Worm (Caenorhabditis elegans) whole organism, L4 larva: ENCODE measurements around the gene jhdm-1.

ENCODE experiments used
- F10B5.3 ChIP-seq: sonication (generic microtip); optimal IDR thresholded peaks from 2 replicates; lab custom pipeline; 2016; ENCODE audit warnings: mild to moderate bottlenecking, missing genetic modification characterization, missing compliant biosample characterization
- F37D6.2 ChIP-seq: sonication (generic microtip); optimal IDR thresholded peaks from 2 replicates; lab custom pipeline; 2016; ENCODE audit warnings: mild to moderate bottlenecking, missing genetic modification characterization, missing compliant biosample characterization
- Y105C5A.15 ChIP-seq: fragments of 200-800 bp; sonication (Bioruptor generic); IDR thresholded peaks from 2 replicates; pipeline ENCODE4 v1.3.6; 2022; ENCODE audit warnings: missing genetic modification characterization, missing compliant biosample characterization
- Y75B8A.6 ChIP-seq: fragments of 200-800 bp; sonication (Bioruptor generic); IDR thresholded peaks from 2 replicates; pipeline ENCODE4 v1.3.6; 2022; ENCODE audit warnings: missing genetic modification reagents, missing genetic modification characterization, missing compliant biosample characterization
- aha-1 ChIP-seq: fragments of 150-350 bp; peaks from one replicate; lab custom pipeline; 2014; ENCODE audit warnings: missing biosample characterization, missing genetic modification characterization
- ama-1 ChIP-seq: fragments of 150-350 bp; optimal IDR thresholded peaks from 2 replicates; lab custom pipeline; 2014; ENCODE audit warnings: inconsistent platforms, mixed read lengths
- arid-1 ChIP-seq: fragments of 200-800 bp; sonication (Bioruptor generic); conservative IDR thresholded peaks from 2 replicates; pipeline ENCODE4 v1.3.6; 2022; ENCODE audit warnings: missing genetic modification reagents, missing genetic modification characterization, missing compliant biosample characterization
- ceh-20 ChIP-seq: fragments of 200-800 bp; sonication (Bioruptor generic); IDR thresholded peaks from 2 replicates; pipeline ENCODE4 v1.3.6; 2022; ENCODE audit warnings: missing genetic modification reagents, missing genetic modification characterization, missing compliant biosample characterization
- ceh-32 ChIP-seq: sonication (generic microtip); optimal IDR thresholded peaks from 2 replicates; lab custom pipeline; 2016; ENCODE audit warnings: mild to moderate bottlenecking, missing genetic modification characterization, missing compliant biosample characterization; ENCODE audit not compliant: poor library complexity
- cey-2 ChIP-seq: sonication (generic microtip); optimal IDR thresholded peaks from 3 replicates; lab custom pipeline; 2017; ENCODE audit warnings: missing genetic modification characterization, mild to moderate bottlenecking, missing compliant biosample characterization, antibody characterized with exemption, borderline replicate concordance; ENCODE audit not compliant: insufficient read depth
- daf-12 ChIP-seq: fragments of 150-350 bp; optimal IDR thresholded peaks from 2 replicates; lab custom pipeline; 2014; ENCODE audit warnings: missing biosample characterization, missing genetic modification reagents, missing genetic modification characterization
- daf-8 ChIP-seq: fragments of 200-800 bp; sonication (Bioruptor generic); IDR thresholded peaks from 2 replicates; pipeline ENCODE4 v1.3.6; 2022; ENCODE audit warnings: missing genetic modification characterization, missing compliant biosample characterization
- dmd-8 ChIP-seq: fragments of 200-800 bp; sonication (Bioruptor generic); IDR thresholded peaks from 2 replicates; pipeline ENCODE4 v1.3.6; 2022; ENCODE audit warnings: missing genetic modification characterization, missing compliant biosample characterization
- duxl-1 ChIP-seq: sonication (generic microtip); optimal IDR thresholded peaks from 2 replicates; lab custom pipeline; 2016; ENCODE audit warnings: mild to moderate bottlenecking, missing genetic modification characterization, moderate library complexity, missing compliant biosample characterization; ENCODE audit not compliant: poor library complexity
- dve-1 ChIP-seq: sonication (generic microtip); optimal IDR thresholded peaks from 2 replicates; lab custom pipeline; 2017; ENCODE audit warnings: antibody characterized with exemption, mild to moderate bottlenecking, missing genetic modification characterization, missing compliant biosample characterization; ENCODE audit not compliant: insufficient read depth
- egl-27 ChIP-seq: sonication (generic microtip); optimal IDR thresholded peaks from 3 replicates; lab custom pipeline; 2017; ENCODE audit warnings: missing biosample characterization, missing genetic modification reagents, missing genetic modification characterization
- egl-43 ChIP-seq: fragments of 200-800 bp; sonication (Bioruptor generic); IDR thresholded peaks from 2 replicates; pipeline ENCODE4 v1.3.6; 2022; ENCODE audit warnings: missing genetic modification reagents, missing genetic modification characterization, missing compliant biosample characterization
- fkh-10 ChIP-seq: fragments of 150-350 bp; optimal IDR thresholded peaks from 2 replicates; lab custom pipeline; 2014; ENCODE audit warnings: missing biosample characterization, missing genetic modification reagents, missing genetic modification characterization
- hlh-11 ChIP-seq: fragments of 200-800 bp; sonication (Bioruptor generic); optimal IDR thresholded peaks from 2 replicates; lab custom pipeline; 2018; ENCODE audit warnings: mild to moderate bottlenecking, missing genetic modification characterization, missing compliant biosample characterization
- hlh-30 ChIP-seq: sonication (generic microtip); optimal IDR thresholded peaks from 2 replicates; lab custom pipeline; 2017; ENCODE audit warnings: antibody characterized with exemption, mild to moderate bottlenecking, missing genetic modification characterization, missing compliant biosample characterization; ENCODE audit not compliant: insufficient read depth
- lim-7 ChIP-seq: fragments of 200-800 bp; sonication (Bioruptor generic); IDR thresholded peaks from 2 replicates; pipeline ENCODE4 v1.3.6; 2022; ENCODE audit warnings: missing genetic modification characterization, missing compliant biosample characterization
- lin-13 ChIP-seq: fragments of 150-350 bp; optimal IDR thresholded peaks from 2 replicates; lab custom pipeline; 2014; ENCODE audit warnings: missing biosample characterization, missing genetic modification reagents, missing genetic modification characterization
- lin-38 ChIP-seq: fragments of 200-800 bp; sonication (Bioruptor generic); IDR thresholded peaks from 2 replicates; pipeline ENCODE4 v1.3.6; 2022; ENCODE audit warnings: missing genetic modification reagents, missing genetic modification characterization, missing compliant biosample characterization
- lin-39 ChIP-seq: fragments of 150-350 bp; optimal IDR thresholded peaks from 2 replicates; lab custom pipeline; 2014; ENCODE audit warnings: missing biosample characterization, missing genetic modification reagents, missing genetic modification characterization
- lir-3 ChIP-seq: sonication (generic microtip); optimal IDR thresholded peaks from 2 replicates; lab custom pipeline; 2016; ENCODE audit warnings: mild to moderate bottlenecking, missing genetic modification characterization, missing compliant biosample characterization
- lsy-2 ChIP-seq, 2 experiments: fragments of 150-350 bp in 1 of 2; sonication (generic microtip) in 1 of 2; optimal IDR thresholded peaks; 2 replicates each; lab custom pipeline; 2014 to 2017; ENCODE audit warnings: missing biosample characterization in 2 of 2, missing genetic modification characterization in 2 of 2
- madf-5 ChIP-seq, 2 experiments: fragments of 200-800 bp; sonication (Bioruptor generic); IDR thresholded peaks; 2 replicates each; pipeline ENCODE4 v1.3.6; 2022; ENCODE audit warnings: missing compliant biosample characterization in 2 of 2, missing genetic modification characterization in 2 of 2
- madf-9 ChIP-seq: fragments of 200-800 bp; sonication (Bioruptor generic); conservative IDR thresholded peaks from 2 replicates; pipeline ENCODE4 v1.3.6; 2022; ENCODE audit warnings: missing genetic modification reagents, missing genetic modification characterization, missing compliant biosample characterization
- mep-1 ChIP-seq: fragments of 150-350 bp; sonication (generic microtip); optimal IDR thresholded peaks from 3 replicates; lab custom pipeline; 2014; ENCODE audit warnings: missing biosample characterization, missing genetic modification characterization
- mxl-2 ChIP-seq: fragments of 200-800 bp; sonication (Bioruptor generic); conservative IDR thresholded peaks from 2 replicates; pipeline ENCODE4 v1.3.6; 2022; ENCODE audit warnings: missing genetic modification reagents, missing genetic modification characterization, missing compliant biosample characterization
- nhr-102 ChIP-seq: sonication (generic microtip); optimal IDR thresholded peaks from 2 replicates; lab custom pipeline; 2016; ENCODE audit warnings: mild to moderate bottlenecking, missing genetic modification characterization, moderate library complexity, missing compliant biosample characterization
- nhr-25 ChIP-seq: sonication (generic microtip); optimal IDR thresholded peaks from 2 replicates; lab custom pipeline; 2017; ENCODE audit warnings: missing genetic modification characterization, mild to moderate bottlenecking, missing compliant biosample characterization, antibody characterized with exemption, moderate library complexity, borderline replicate concordance; ENCODE audit not compliant: insufficient read depth
- nhr-28 ChIP-seq: fragments of 150-350 bp; optimal IDR thresholded peaks from 2 replicates; lab custom pipeline; 2014; ENCODE audit warnings: missing biosample characterization, missing genetic modification characterization
- nhr-42 ChIP-seq: fragments of 200-800 bp; sonication (Bioruptor generic); IDR thresholded peaks from 2 replicates; pipeline ENCODE4 v1.3.6; 2022; ENCODE audit warnings: missing genetic modification characterization, missing compliant biosample characterization
- nhr-6 ChIP-seq: fragments of 150-350 bp; optimal IDR thresholded peaks from 2 replicates; lab custom pipeline; 2014; ENCODE audit warnings: missing biosample characterization, missing genetic modification characterization
- nhr-77 ChIP-seq: fragments of 150-350 bp; optimal IDR thresholded peaks from 2 replicates; lab custom pipeline; 2014; ENCODE audit warnings: missing biosample characterization, missing genetic modification characterization
- pha-4 ChIP-seq, 2 experiments: fragments of 150-350 bp in 1 of 2; fragments of 200-800 bp in 1 of 2; sonication (Bioruptor generic) in 1 of 2; IDR thresholded peaks in 1 of 2; optimal IDR thresholded peaks in 1 of 2; 2 replicates each; pipeline versions ENCODE4 v1.3.6 to Lab custom; 2014 to 2022; ENCODE audit warnings: missing genetic modification characterization in 2 of 2, missing genetic modification reagents in 2 of 2, missing biosample characterization in 1 of 2, missing compliant biosample characterization in 1 of 2
- php-3 ChIP-seq: fragments of 200-800 bp; sonication (Bioruptor generic); IDR thresholded peaks from 2 replicates; pipeline ENCODE4 v1.3.6; 2022; ENCODE audit warnings: missing genetic modification reagents, missing genetic modification characterization, missing compliant biosample characterization
- saeg-2 ChIP-seq: fragments of 200-800 bp; sonication (Bioruptor generic); IDR thresholded peaks from 2 replicates; pipeline ENCODE4 v1.3.6; 2022; ENCODE audit warnings: missing genetic modification reagents, missing genetic modification characterization, missing compliant biosample characterization
- skn-1 ChIP-seq: fragments of 150-350 bp; optimal IDR thresholded peaks from 2 replicates; lab custom pipeline; 2014; ENCODE audit warnings: missing biosample characterization, missing genetic modification characterization
- snpc-1.2 ChIP-seq: fragments of 200-800 bp; sonication (Bioruptor generic); IDR thresholded peaks from 2 replicates; pipeline ENCODE4 v1.3.6; 2022; ENCODE audit warnings: missing genetic modification reagents, missing genetic modification characterization, missing compliant biosample characterization
- spr-1 ChIP-seq: sonication (generic microtip); optimal IDR thresholded peaks from 2 replicates; lab custom pipeline; 2016; ENCODE audit warnings: mild to moderate bottlenecking, missing genetic modification characterization, missing compliant biosample characterization
- unc-130 ChIP-seq: sonication (generic microtip); optimal IDR thresholded peaks from 2 replicates; lab custom pipeline; 2016; ENCODE audit warnings: missing genetic modification reagents, missing genetic modification characterization, missing compliant biosample characterization
- unc-62 ChIP-seq, 3 experiments: fragments of 150-350 bp in 1 of 3; sonication (generic microtip); optimal IDR thresholded peaks in 2 of 3; peaks in 1 of 3; 1 replicate in 1 of 3; 2 replicates in 2 of 3; lab custom pipeline; 2014 to 2017; ENCODE audit warnings: missing biosample characterization in 3 of 3, missing genetic modification characterization in 3 of 3, missing genetic modification reagents in 3 of 3, missing genotype in 1 of 3
- vab-7 ChIP-seq: fragments of 200-800 bp; sonication (Bioruptor generic); IDR thresholded peaks from 2 replicates; pipeline ENCODE4 v1.3.6; 2022; ENCODE audit warnings: missing genetic modification reagents, missing genetic modification characterization, missing compliant biosample characterization
- ztf-11 ChIP-seq: fragments of 150-350 bp; optimal IDR thresholded peaks from 2 replicates; lab custom pipeline; 2014; ENCODE audit warnings: missing biosample characterization, missing genetic modification characterization

Gene jhdm-1

ce11 chrIII:6444335-6444734, 9.9 kb upstream of the jhdm-1 start, which contains the start of gene C05D11.13 (continued):
- TF ChIP-seq F10B5.3 (tag; lab: Kevin White, UChicago) (peak; percentile 31), nhr-28 (tag; lab: Kevin White, UChicago) (peak; percentile 43), lsy-2 (tag; optimal IDR thresholded peaks at IDR 0.05; lab: Kevin White, UChicago) (peak in 1 of 2 experiments; percentile 86), mep-1 (tag; lab: Kevin White, UChicago) (peak; percentile 73), ama-1 (lab: Kevin White, UChicago) (peak; percentile 19), dve-1 (tag; lab: Kevin White, UChicago) (peak; percentile 64), nhr-102 (tag; lab: Kevin White, UChicago) (peak; percentile 39), hlh-11 (peak; percentile 49), arid-1 (0 out of 2 replicates have a peak, but pooled peaks have one; percentile 27), mxl-2 (GFP tag; lab: Robert Waterston, UW) (no peak), nhr-6 (tag; lab: Kevin White, UChicago) (peak; percentile 54)

ce11 chrIII:6446807-6447206, 7.5 kb upstream of the jhdm-1 start, which contains the start of gene let-721:
Gene let-721 (minus strand): TSS chrIII:6446907.
- TF ChIP-seq Y75B8A.6 (GFP tag; lab: Robert Waterston, UW) (no peak), lin-38 (GFP tag; lab: Robert Waterston, UW) (no peak), dmd-8 (GFP tag; lab: Robert Waterston, UW) (no peak), fkh-10 (GFP tag; lab: Kevin White, UChicago) (no peak), ceh-32 (tag; lab: Kevin White, UChicago) (no peak), egl-43 (no peak), lsy-2 (tag; optimal IDR thresholded peaks at IDR 0.05; lab: Kevin White, UChicago) (no peak), F37D6.2 (tag; lab: Kevin White, UChicago) (no peak), lin-39 (tag; lab: Kevin White, UChicago) (no peak), daf-8 (GFP tag; lab: Robert Waterston, UW) (no peak), unc-62 (GFP tag; optimal IDR thresholded peaks at IDR 0.05 in 1 of 2; lab: Kevin White, UChicago) (peak in 1 of 2 experiments; percentile 45), unc-62 (tag; optimal IDR thresholded peaks at IDR 0.05; lab: Kevin White, UChicago) (no peak), spr-1 (tag; lab: Kevin White, UChicago) (no peak), vab-7 (GFP tag; lab: Robert Waterston, UW) (0 out of 2 replicates have a peak, but pooled peaks have one; percentile 11), snpc-1.2 (GFP tag; lab: Robert Waterston, UW) (no peak), nhr-28 (tag; lab: Kevin White, UChicago) (no peak), nhr-77 (tag; lab: Kevin White, UChicago) (no peak)

- TF ChIP-seq skn-1 (tag; lab: Kevin White, UChicago) (no peak), nhr-42 (GFP tag; lab: Robert Waterston, UW) (0 out of 2 replicates have a peak, but pooled peaks have one; percentile 22), saeg-2 (GFP tag; lab: Robert Waterston, UW) (no peak), php-3 (GFP tag; lab: Robert Waterston, UW) (no peak), lin-13 (GFP tag; lab: Kevin White, UChicago) (peak; percentile 52), lir-3 (tag; lab: Kevin White, UChicago) (no peak), egl-27 (tag; lab: Kevin White, UChicago) (no peak), ceh-20 (GFP tag; lab: Robert Waterston, UW) (no peak), madf-5 (GFP tag; IDR thresholded peaks at IDR 0.05; lab: Robert Waterston, UW) (no peak), ama-1 (lab: Kevin White, UChicago) (peak; percentile 7), duxl-1 (tag; lab: Kevin White, UChicago) (no peak), pha-4 (GFP tag; IDR thresholded peaks at IDR 0.05; lab: Robert Waterston, UW) (no peak), pha-4 (tag; optimal IDR thresholded peaks at IDR 0.05; lab: Kevin White, UChicago) (no peak), daf-12 (no peak), unc-130 (GFP tag; lab: Kevin White, UChicago) (no peak), cey-2 (tag; lab: Kevin White, UChicago) (peak; percentile 24), snpc-1.2 (GFP tag; lab: Robert Waterston, UW) (no peak), nhr-25 (no peak), hlh-30 (tag; lab: Kevin White, UChicago) (peak; percentile 82), madf-9 (no peak), aha-1 (tag; lab: Kevin White, UChicago) (peak; percentile 98), lim-7 (GFP tag; lab: Robert Waterston, UW) (no peak), ztf-11 (no peak), Y105C5A.15 (GFP tag; lab: Robert Waterston, UW) (no peak)
These were observed 6.8 kb upstream of the jhdm-1 start for ce11 chrIII:6447521-6447920.
